Fruit fly (Drosophila melanogaster) whole organism, prepupa: ENCODE measurements around the gene Pgant5.
A peak's percentile ranks its signal among the peaks of the same experiment; 100 is the strongest.

Experiments
- Blimp-1 ChIP-seq: fragments of 200-800 bp; sonication (Bioruptor generic); optimal IDR thresholded peaks from 3 replicates; lab custom pipeline; 2017; ENCODE audit warnings: missing biosample characterization, missing genetic modification characterization, mild to moderate bottlenecking, moderate library complexity, missing genetic modification reagents
- CG11762 ChIP-seq: fragments of 200-800 bp; sonication (Bioruptor generic); optimal IDR thresholded peaks from 3 replicates; lab custom pipeline; 2016; ENCODE audit warnings: missing biosample characterization, missing genetic modification characterization; ENCODE audit not compliant: insufficient read depth
- CG3919 ChIP-seq: fragments of 200-800 bp; sonication (Bioruptor generic); optimal IDR thresholded peaks from 3 replicates; lab custom pipeline; 2016; ENCODE audit warnings: missing biosample characterization, missing genetic modification characterization
- CG6854 ChIP-seq: fragments of 200-800 bp; sonication (Bioruptor generic); optimal IDR thresholded peaks from 2 replicates; lab custom pipeline; 2017; ENCODE audit warnings: missing biosample characterization, mild to moderate bottlenecking, missing genetic modification characterization
- CG8319 ChIP-seq: fragments of 200-800 bp; sonication (Bioruptor generic); optimal IDR thresholded peaks from 3 replicates; lab custom pipeline; 2016; ENCODE audit warnings: missing biosample characterization, missing genetic modification characterization
- CG9139 ChIP-seq: fragments of 200-800 bp; sonication (Bioruptor generic); optimal IDR thresholded peaks from 3 replicates; lab custom pipeline; 2017; ENCODE audit warnings: missing biosample characterization, mild to moderate bottlenecking, missing genetic modification characterization
- Lpt ChIP-seq: fragments of 200-800 bp; sonication (Bioruptor generic); optimal IDR thresholded peaks from 3 replicates; lab custom pipeline; 2016; ENCODE audit warnings: missing biosample characterization, missing genetic modification characterization
- Met ChIP-seq: fragments of 200-800 bp; sonication (Bioruptor generic); optimal IDR thresholded peaks from 3 replicates; lab custom pipeline; 2016; ENCODE audit warnings: missing biosample characterization, missing genetic modification characterization
- OdsH ChIP-seq: fragments of 200-800 bp; sonication (Bioruptor generic); optimal IDR thresholded peaks from 3 replicates; lab custom pipeline; 2016; ENCODE audit warnings: missing biosample characterization, missing genetic modification characterization
- cyc ChIP-seq: fragments of 200-800 bp; sonication (Bioruptor generic); optimal IDR thresholded peaks from 3 replicates; lab custom pipeline; 2016; ENCODE audit warnings: missing biosample characterization, missing genetic modification characterization
- eg ChIP-seq: fragments of 200-800 bp; sonication (Bioruptor generic); IDR thresholded peaks from 3 replicates; pipeline ENCODE4 v1.3.6; 2022; ENCODE audit warnings: missing biosample characterization, missing genetic modification characterization
- lz ChIP-seq: fragments of 200-800 bp; sonication (Bioruptor generic); optimal IDR thresholded peaks from 3 replicates; lab custom pipeline; 2016; ENCODE audit warnings: missing biosample characterization, missing genetic modification characterization
- spab ChIP-seq: fragments of 200-800 bp; sonication (Bioruptor generic); optimal IDR thresholded peaks from 2 replicates; lab custom pipeline; 2017; ENCODE audit warnings: missing biosample characterization, mild to moderate bottlenecking, missing genetic modification characterization, missing genetic modification reagents
- ss ChIP-seq, 2 experiments: fragments of 200-800 bp; sonication (Bioruptor generic); optimal IDR thresholded peaks; 2 replicates in 1 of 2; 3 replicates in 1 of 2; lab custom pipeline; 2017 to 2018; ENCODE audit warnings: mild to moderate bottlenecking in 2 of 2, missing biosample characterization in 2 of 2, missing genetic modification characterization in 2 of 2, moderate library complexity in 1 of 2

dm6 chr2L:5060952-5061478 lies 32.4 kb downstream of the Pgant5 start:
- TF ChIP-seq lz (GFP tag; lab: Kevin White, UChicago) = peak; percentile 54
- TF ChIP-seq CG3919 (GFP tag; lab: Kevin White, UChicago) = no peak
- no peak for TF ChIP-seq Met (GFP tag; lab: Kevin White, UChicago)
- TF ChIP-seq spab (GFP tag; lab: Kevin White, UChicago) = no peak
- TF ChIP-seq ss (GFP tag; optimal IDR thresholded peaks at IDR 0.05; lab: Kevin White, UChicago) = no peak
- no peak for TF ChIP-seq CG11762 (GFP tag; lab: Kevin White, UChicago)
- TF ChIP-seq OdsH (GFP tag; lab: Kevin White, UChicago) = no peak
- peak; percentile 5 for TF ChIP-seq cyc (GFP tag; lab: Kevin White, UChicago)
- TF ChIP-seq Blimp-1 (GFP tag; lab: Kevin White, UChicago) = no peak
- no peak for TF ChIP-seq CG6854 (GFP tag; lab: Kevin White, UChicago)
- no peak for TF ChIP-seq CG8319 (GFP tag; lab: Kevin White, UChicago)
- peak; percentile 49; the same call in 1 of the 3 replicates for TF ChIP-seq eg
- no peak for TF ChIP-seq CG9139
- no peak for TF ChIP-seq Lpt (GFP tag; lab: Kevin White, UChicago)
